Worm (Caenorhabditis elegans): Measurements from ENCODE around the gene pqn-84.

DNA sequence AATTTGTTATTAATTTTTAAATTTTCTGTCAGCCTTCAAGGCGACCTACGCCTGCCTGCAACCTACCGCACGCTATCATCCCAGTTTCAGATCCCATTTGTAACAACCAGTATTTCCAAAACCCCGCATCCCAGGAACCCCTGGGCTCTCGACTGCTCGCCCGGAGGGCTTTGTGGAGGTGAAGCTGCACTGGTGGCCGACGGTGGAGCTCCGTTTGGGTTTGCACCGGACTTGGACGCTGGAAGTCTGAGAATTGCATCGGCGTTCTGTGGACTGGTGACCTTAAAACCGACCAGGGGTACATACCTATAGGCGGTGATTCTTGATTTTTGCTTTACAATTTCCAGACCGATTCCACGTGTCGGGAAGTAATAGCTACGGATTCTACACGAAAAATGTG, 48.6 kb upstream of the pqn-84 start:
- TF ChIP-seq atf-7 (tag; optimal IDR thresholded peaks at IDR 0.05) = no peak
- TF ChIP-seq zfh-2 (GFP tag; conservative IDR thresholded peaks at IDR 0.05) = peak; percentile 78
- no peak for TF ChIP-seq sptf-2 (GFP tag; optimal IDR thresholded peaks at IDR 0.05)
- TF ChIP-seq athp-1 (tag; optimal IDR thresholded peaks at IDR 0.05) = no peak
- no peak for TF ChIP-seq snpc-4 (GFP tag; optimal IDR thresholded peaks at IDR 0.05)
- TF ChIP-seq snpc-4 (tag; optimal IDR thresholded peaks at IDR 0.05) = no peak
- TF ChIP-seq nfya-1 (tag; optimal IDR thresholded peaks at IDR 0.05; ENCODE audit: borderline replicate concordance, insufficient read depth) = no peak

Data from whole organism, young adult.